Worm (Caenorhabditis elegans) whole organism, late embryonic: ENCODE measurements around the gene lst-5.

Experiments used
- C08G9.2 ChIP-seq: sonication (generic microtip); optimal IDR thresholded peaks from 2 replicates; lab custom pipeline; 2016; ENCODE audit warnings: mild to moderate bottlenecking, missing genetic modification characterization, moderate library complexity, missing compliant biosample characterization
- C38D4.7 ChIP-seq: fragments of 200-800 bp; sonication (Bioruptor generic); optimal IDR thresholded peaks from 2 replicates; lab custom pipeline; 2018; ENCODE audit warnings: mild to moderate bottlenecking, missing genetic modification characterization, moderate library complexity, missing compliant biosample characterization
- F13H6.1 ChIP-seq: sonication (generic microtip); optimal IDR thresholded peaks from 2 replicates; lab custom pipeline; 2016; ENCODE audit warnings: missing genetic modification characterization, missing compliant biosample characterization
- K02D7.2 ChIP-seq: sonication (generic microtip); optimal IDR thresholded peaks from 2 replicates; lab custom pipeline; 2017; ENCODE audit warnings: mild to moderate bottlenecking, missing genetic modification characterization, missing compliant biosample characterization
- K09A11.1 ChIP-seq: sonication (generic microtip); optimal IDR thresholded peaks from 2 replicates; lab custom pipeline; 2017; ENCODE audit warnings: antibody characterized with exemption, mild to moderate bottlenecking, missing genetic modification characterization, missing compliant biosample characterization; ENCODE audit not compliant: insufficient read depth
- T23F11.4 ChIP-seq: fragments of 200-800 bp; sonication (Bioruptor generic); optimal IDR thresholded peaks from 2 replicates; lab custom pipeline; 2018; ENCODE audit warnings: mild to moderate bottlenecking, missing genetic modification characterization, missing compliant biosample characterization
- Y22D7AL.16 ChIP-seq: sonication (generic microtip); optimal IDR thresholded peaks from 2 replicates; lab custom pipeline; 2016; ENCODE audit warnings: missing genetic modification characterization, missing compliant biosample characterization
- ahr-1 ChIP-seq: sonication (generic microtip); optimal IDR thresholded peaks from 2 replicates; lab custom pipeline; 2016; ENCODE audit warnings: missing genetic modification characterization, missing compliant biosample characterization
- ceh-18 ChIP-seq: sonication (generic microtip); optimal IDR thresholded peaks from 2 replicates; lab custom pipeline; 2016; ENCODE audit warnings: missing genetic modification characterization, missing compliant biosample characterization
- ceh-19 ChIP-seq: fragments of 200-800 bp; sonication (Bioruptor generic); optimal IDR thresholded peaks from 2 replicates; lab custom pipeline; 2018; ENCODE audit warnings: mild to moderate bottlenecking, missing genetic modification characterization, missing compliant biosample characterization
- ceh-2 ChIP-seq: sonication (generic microtip); optimal IDR thresholded peaks from 2 replicates; lab custom pipeline; 2016; ENCODE audit warnings: missing genotype, missing genetic modification characterization, missing compliant biosample characterization
- ceh-30 ChIP-seq: fragments of 150-350 bp; optimal IDR thresholded peaks from 2 replicates; lab custom pipeline; 2014; ENCODE audit warnings: missing biosample characterization, missing genetic modification characterization
- ceh-31 ChIP-seq: sonication (generic microtip); optimal IDR thresholded peaks from 2 replicates; lab custom pipeline; 2016; ENCODE audit warnings: missing genetic modification characterization, missing compliant biosample characterization
- ceh-34 ChIP-seq: sonication (generic microtip); optimal IDR thresholded peaks from 2 replicates; lab custom pipeline; 2016; ENCODE audit warnings: mild to moderate bottlenecking, missing genetic modification characterization, missing compliant biosample characterization
- ceh-45 ChIP-seq: fragments of 200-800 bp; sonication (Bioruptor generic); IDR thresholded peaks from 2 replicates; pipeline ENCODE4 v1.3.6; 2022; ENCODE audit warnings: missing genetic modification reagents, missing genetic modification characterization, missing compliant biosample characterization
- ceh-48 ChIP-seq: sonication (generic microtip); optimal IDR thresholded peaks from 2 replicates; lab custom pipeline; 2016; ENCODE audit warnings: missing genetic modification characterization, inconsistent platforms, missing compliant biosample characterization
- ceh-6 ChIP-seq: fragments of 200-800 bp; sonication (Bioruptor generic); optimal IDR thresholded peaks from 2 replicates; lab custom pipeline; 2018; ENCODE audit warnings: mild to moderate bottlenecking, missing genetic modification characterization, missing compliant biosample characterization
- ceh-9 ChIP-seq: sonication (generic microtip); optimal IDR thresholded peaks from 2 replicates; lab custom pipeline; 2016; ENCODE audit warnings: mild to moderate bottlenecking, missing genetic modification characterization, inconsistent platforms, missing compliant biosample characterization
- che-1 ChIP-seq: sonication (generic microtip); optimal IDR thresholded peaks from 2 replicates; lab custom pipeline; 2016; ENCODE audit warnings: mild to moderate bottlenecking, missing genetic modification characterization, missing compliant biosample characterization
- dmd-4 ChIP-seq: sonication (generic microtip); optimal IDR thresholded peaks from 2 replicates; lab custom pipeline; 2016; ENCODE audit warnings: borderline replicate concordance, missing genetic modification characterization, missing compliant biosample characterization
- dve-1 ChIP-seq: sonication (generic microtip); optimal IDR thresholded peaks from 2 replicates; lab custom pipeline; 2017; ENCODE audit warnings: antibody characterized with exemption, mild to moderate bottlenecking, missing genetic modification characterization, missing compliant biosample characterization
- elt-2 ChIP-seq: sonication (generic microtip); optimal IDR thresholded peaks from 2 replicates; lab custom pipeline; 2016; ENCODE audit warnings: missing genetic modification reagents, missing genetic modification characterization, missing compliant biosample characterization
- elt-4 ChIP-seq: sonication (generic microtip); optimal IDR thresholded peaks from 2 replicates; lab custom pipeline; 2016; ENCODE audit warnings: missing genetic modification characterization, missing compliant biosample characterization
- eyg-1 ChIP-seq: sonication (generic microtip); optimal IDR thresholded peaks from 2 replicates; lab custom pipeline; 2016; ENCODE audit warnings: missing genotype, missing genetic modification characterization, missing compliant biosample characterization
- fax-1 ChIP-seq: sonication (generic microtip); optimal IDR thresholded peaks from 2 replicates; lab custom pipeline; 2016; ENCODE audit warnings: missing genotype, missing genetic modification characterization, missing compliant biosample characterization
- fkh-6 ChIP-seq: sonication (generic microtip); optimal IDR thresholded peaks from 2 replicates; lab custom pipeline; 2016; ENCODE audit warnings: missing genetic modification characterization, missing compliant biosample characterization
- gmeb-2 ChIP-seq: sonication (generic microtip); optimal IDR thresholded peaks from 2 replicates; lab custom pipeline; 2016; ENCODE audit warnings: missing genetic modification characterization, inconsistent platforms, missing compliant biosample characterization
- hlh-13 ChIP-seq: fragments of 200-800 bp; sonication (Bioruptor generic); optimal IDR thresholded peaks from 2 replicates; lab custom pipeline; 2018; ENCODE audit warnings: mild to moderate bottlenecking, missing genetic modification characterization, missing compliant biosample characterization
- hlh-15 ChIP-seq: sonication (generic microtip); optimal IDR thresholded peaks from 2 replicates; lab custom pipeline; 2016; ENCODE audit warnings: missing genetic modification characterization, missing compliant biosample characterization
- hlh-6 ChIP-seq: sonication (generic microtip); optimal IDR thresholded peaks from 2 replicates; lab custom pipeline; 2016; ENCODE audit warnings: missing genotype, missing genetic modification characterization, missing compliant biosample characterization
- lin-11 ChIP-seq: fragments of 200-800 bp; sonication (Bioruptor generic); optimal IDR thresholded peaks from 2 replicates; lab custom pipeline; 2018; ENCODE audit warnings: mild to moderate bottlenecking, missing genetic modification characterization, missing compliant biosample characterization
- madf-2 ChIP-seq: sonication (generic microtip); optimal IDR thresholded peaks from 2 replicates; lab custom pipeline; 2017; ENCODE audit warnings: missing genetic modification characterization, missing compliant biosample characterization
- mec-3 ChIP-seq: sonication (generic microtip); optimal IDR thresholded peaks from 2 replicates; lab custom pipeline; 2016; ENCODE audit warnings: borderline replicate concordance, missing genetic modification characterization, missing compliant biosample characterization
- nhr-232 ChIP-seq: sonication (generic microtip); optimal IDR thresholded peaks from 2 replicates; lab custom pipeline; 2016; ENCODE audit warnings: missing genetic modification characterization, missing compliant biosample characterization
- pat-9 ChIP-seq: fragments of 200-800 bp; sonication (Bioruptor generic); optimal IDR thresholded peaks from 2 replicates; lab custom pipeline; 2018; ENCODE audit warnings: mild to moderate bottlenecking, missing genetic modification characterization, moderate library complexity, missing compliant biosample characterization
- pha-2 ChIP-seq: sonication (generic microtip); optimal IDR thresholded peaks from 2 replicates; lab custom pipeline; 2017; ENCODE audit warnings: mild to moderate bottlenecking, missing genetic modification characterization, missing compliant biosample characterization
- ref-2 ChIP-seq: sonication (generic microtip); optimal IDR thresholded peaks from 2 replicates; lab custom pipeline; 2016; ENCODE audit warnings: missing genetic modification characterization, missing compliant biosample characterization
- rnt-1 ChIP-seq: sonication (generic microtip); optimal IDR thresholded peaks from 2 replicates; lab custom pipeline; 2016; ENCODE audit warnings: missing genetic modification characterization, missing compliant biosample characterization
- sox-2 ChIP-seq: fragments of 200-800 bp; sonication (Bioruptor generic); IDR thresholded peaks from 2 replicates; pipeline ENCODE4 v1.3.6; 2022; ENCODE audit warnings: missing genetic modification reagents, missing genetic modification characterization, missing compliant biosample characterization
- sox-4 ChIP-seq: sonication (generic microtip); optimal IDR thresholded peaks from 2 replicates; lab custom pipeline; 2017; ENCODE audit warnings: mild to moderate bottlenecking, missing genetic modification characterization, inconsistent platforms, missing compliant biosample characterization
- syd-9 ChIP-seq: sonication (generic microtip); optimal IDR thresholded peaks from 2 replicates; lab custom pipeline; 2016; ENCODE audit warnings: mild to moderate bottlenecking, missing genetic modification characterization, moderate library complexity, missing compliant biosample characterization
- tbx-2 ChIP-seq: sonication (generic microtip); optimal IDR thresholded peaks from 2 replicates; lab custom pipeline; 2016; ENCODE audit warnings: missing genetic modification characterization, missing compliant biosample characterization
- tbx-7 ChIP-seq: sonication (generic microtip); optimal IDR thresholded peaks from 2 replicates; lab custom pipeline; 2016; ENCODE audit warnings: missing genotype, missing genetic modification characterization, missing compliant biosample characterization
- ttx-3 ChIP-seq: sonication (generic microtip); optimal IDR thresholded peaks from 2 replicates; lab custom pipeline; 2016; ENCODE audit warnings: missing genetic modification reagents, missing genetic modification characterization, missing compliant biosample characterization
- unc-42 ChIP-seq: sonication (generic microtip); optimal IDR thresholded peaks from 2 replicates; lab custom pipeline; 2016; ENCODE audit warnings: missing genotype, missing genetic modification characterization, missing compliant biosample characterization
- unc-86 ChIP-seq: sonication (generic microtip); optimal IDR thresholded peaks from 2 replicates; lab custom pipeline; 2016; ENCODE audit warnings: missing genetic modification characterization, missing compliant biosample characterization
- zip-5 ChIP-seq: sonication (generic microtip); optimal IDR thresholded peaks from 2 replicates; lab custom pipeline; 2016; ENCODE audit warnings: missing genetic modification characterization, missing compliant biosample characterization
- ztf-16 ChIP-seq: sonication (generic microtip); optimal IDR thresholded peaks from 2 replicates; lab custom pipeline; 2017; ENCODE audit warnings: missing genetic modification characterization, missing compliant biosample characterization

The lst-5 gene

ce11 chrII:6994677-6995076, 28.0 kb upstream of the lst-5 start, which contains the start of gene unc-104:
unc-104 (plus strand) TSS chrII:6994987.
- TF ChIP-seq K02D7.2 (tag; lab: Kevin White, UChicago) (no peak), unc-42 (tag; lab: Kevin White, UChicago) (peak; percentile 89)

ce11 chrII:6995583-6995982, 27.1 kb upstream of the lst-5 start:
- no peak for TF ChIP-seq ceh-9 (tag; lab: Kevin White, UChicago)
- no peak for TF ChIP-seq ceh-30
- TF ChIP-seq Y22D7AL.16 (tag; lab: Kevin White, UChicago): no peak

- TF ChIP-seq ceh-19 (GFP tag; lab: Kevin White, UChicago): peak; percentile 87
- TF ChIP-seq hlh-13 (GFP tag; lab: Kevin White, UChicago): peak; percentile 72
- peak; percentile 74 for TF ChIP-seq sox-2 (GFP tag; lab: Robert Waterston, UW)
- peak; percentile 84 for TF ChIP-seq pat-9 (tag; lab: Kevin White, UChicago)
- peak; percentile 50 for TF ChIP-seq tbx-2 (tag; lab: Kevin White, UChicago)
- peak; percentile 75 for TF ChIP-seq lin-11
- TF ChIP-seq sox-4 (tag; lab: Kevin White, UChicago): peak; percentile 72
- TF ChIP-seq K02D7.2 (tag; lab: Kevin White, UChicago): peak; percentile 70
- peak; percentile 78 for TF ChIP-seq C38D4.7 (GFP tag; lab: Kevin White, UChicago)
- TF ChIP-seq ref-2: peak; percentile 72
- peak; percentile 87 for TF ChIP-seq ceh-6
- peak; percentile 65 for TF ChIP-seq dmd-4 (tag; lab: Kevin White, UChicago)
- peak; percentile 50 for TF ChIP-seq rnt-1 (tag; lab: Kevin White, UChicago)
- TF ChIP-seq Y22D7AL.16 (tag; lab: Kevin White, UChicago): peak; percentile 70
- peak; percentile 62 for TF ChIP-seq fax-1
- TF ChIP-seq ahr-1 (tag; lab: Kevin White, UChicago): peak; percentile 34
- TF ChIP-seq dve-1: peak; percentile 33
- TF ChIP-seq syd-9 (tag; lab: Kevin White, UChicago): peak; percentile 62
- TF ChIP-seq elt-4 (tag; lab: Kevin White, UChicago): peak; percentile 30
- TF ChIP-seq ttx-3 (tag; lab: Kevin White, UChicago): peak; percentile 70
- peak; percentile 42 for TF ChIP-seq C08G9.2
- TF ChIP-seq unc-86: peak; percentile 68
- TF ChIP-seq hlh-6: peak; percentile 87
- TF ChIP-seq K09A11.1: peak; percentile 22
- peak; percentile 84 for TF ChIP-seq gmeb-2 (tag; lab: Kevin White, UChicago)
- TF ChIP-seq ceh-31 (tag; lab: Kevin White, UChicago): peak; percentile 21
- TF ChIP-seq tbx-7 (tag; lab: Kevin White, UChicago): peak; percentile 15
- peak; percentile 84 for TF ChIP-seq elt-2 (tag; lab: Kevin White, UChicago)
- peak; percentile 37 for TF ChIP-seq zip-5
- peak; percentile 50 for TF ChIP-seq ceh-2
- TF ChIP-seq ceh-9 (tag; lab: Kevin White, UChicago): peak; percentile 41
- peak; percentile 75 for TF ChIP-seq fkh-6 (tag; lab: Kevin White, UChicago)
- peak; percentile 85 for TF ChIP-seq che-1 (tag; lab: Kevin White, UChicago)
- TF ChIP-seq T23F11.4: peak; percentile 72
- TF ChIP-seq ceh-48 (tag; lab: Kevin White, UChicago): peak; percentile 59
- TF ChIP-seq mec-3: peak; percentile 18
- TF ChIP-seq F13H6.1 (tag; lab: Kevin White, UChicago): peak; percentile 41
- peak; percentile 78 for TF ChIP-seq madf-2
- TF ChIP-seq ztf-16 (tag; lab: Kevin White, UChicago): peak; percentile 63
- TF ChIP-seq ceh-18 (tag; lab: Kevin White, UChicago): peak; percentile 28
- TF ChIP-seq pha-2: peak; percentile 85
- TF ChIP-seq eyg-1 (tag; lab: Kevin White, UChicago): peak; percentile 68
- TF ChIP-seq nhr-232 (tag; lab: Kevin White, UChicago): peak; percentile 77
- TF ChIP-seq ceh-34 (tag; lab: Kevin White, UChicago): peak; percentile 34
- peak; percentile 66 for TF ChIP-seq hlh-15 (tag; lab: Kevin White, UChicago)
- peak; percentile 73; the same call in 1 of the 2 replicates for TF ChIP-seq ceh-45 (GFP tag; lab: Robert Waterston, UW)
These were observed 21.3 kb upstream of the lst-5 start for ce11 chrII:7001405-7001804.
